Fruit fly (Drosophila melanogaster) whole organism, wandering third instar larva: Measurements from ENCODE around the gene CG5577.

Experiments
- CG32264 ChIP-seq: fragments of 200-800 bp; sonication (Bioruptor generic); optimal IDR thresholded peaks from 2 replicates; lab custom pipeline; 2016; ENCODE audit warnings: missing biosample characterization, missing genetic modification characterization
- HLH106 ChIP-seq: fragments of 200-800 bp; optimal IDR thresholded peaks from 3 replicates; lab custom pipeline; 2019; ENCODE audit warnings: missing biosample characterization, mild to moderate bottlenecking, missing genetic modification characterization, moderate library complexity
- Hr78 ChIP-seq: fragments of >200 bp; optimal IDR thresholded peaks from 2 replicates; lab custom pipeline; 2017; ENCODE audit warnings: missing biosample characterization, missing genetic modification characterization
- Sp1 ChIP-seq: fragments of 200-800 bp; sonication (Bioruptor generic); optimal IDR thresholded peaks from 3 replicates; lab custom pipeline; 2019; ENCODE audit warnings: missing biosample characterization, mild to moderate bottlenecking, missing genetic modification characterization, moderate library complexity
- Vsx2 ChIP-seq: fragments of 200-300, 225-300 bp; sonication (Bioruptor generic); optimal IDR thresholded peaks from 2 replicates; lab custom pipeline; 2018; ENCODE audit warnings: missing biosample characterization, missing genetic modification characterization; ENCODE audit not compliant: partially characterized antibody
- dsf ChIP-seq: sonication (Bioruptor generic); optimal IDR thresholded peaks from 2 replicates; lab custom pipeline; 2016; ENCODE audit warnings: missing biosample characterization, missing genetic modification characterization, borderline replicate concordance
- foxo ChIP-seq, 2 experiments: fragments of 200-800 bp; sonication (Bioruptor generic); optimal IDR thresholded peaks; 2 replicates in 1 of 2; 3 replicates in 1 of 2; lab custom pipeline; 2016 to 2017; ENCODE audit warnings: missing biosample characterization in 2 of 2, missing genetic modification characterization in 2 of 2
- fru ChIP-seq: fragments of 200-800 bp; sonication (Bioruptor generic); optimal IDR thresholded peaks from 3 replicates; lab custom pipeline; 2016; ENCODE audit warnings: missing biosample characterization, mild to moderate bottlenecking, missing genetic modification characterization
- lola ChIP-seq: fragments of >200 bp; optimal IDR thresholded peaks from 2 replicates; lab custom pipeline; 2017; ENCODE audit warnings: missing biosample characterization, missing genetic modification characterization
- psq ChIP-seq: fragments of 200-800 bp; sonication (Bioruptor generic); optimal IDR thresholded peaks from 3 replicates; lab custom pipeline; 2017; ENCODE audit warnings: missing biosample characterization, mild to moderate bottlenecking, missing genetic modification characterization, moderate library complexity
- rgr ChIP-seq: fragments of 200-800 bp; sonication (Bioruptor generic); optimal IDR thresholded peaks from 3 replicates; lab custom pipeline; 2016; ENCODE audit warnings: missing biosample characterization, mild to moderate bottlenecking, missing genetic modification characterization

dm6 chr3L:17820093-17820492, 21.1 kb downstream of the CG5577 start, which contains the start of gene Ir75b:
- TF ChIP-seq fru (GFP tag; lab: Kevin White, UChicago): no peak
- TF ChIP-seq lola (GFP tag; lab: Kevin White, UChicago): no peak
- no peak for TF ChIP-seq CG32264
- TF ChIP-seq Sp1: no peak
- TF ChIP-seq psq (GFP tag; lab: Kevin White, UChicago): no peak
- TF ChIP-seq rgr: no peak
- no peak for TF ChIP-seq HLH106
- TF ChIP-seq Vsx2 (GFP tag; lab: Kevin White, UChicago): no peak
- no peak for TF ChIP-seq dsf (GFP tag; lab: Kevin White, UChicago)
- no peak for TF ChIP-seq foxo (GFP tag; optimal IDR thresholded peaks at IDR 0.05; lab: Kevin White, UChicago)
- TF ChIP-seq Hr78 (GFP tag; lab: Kevin White, UChicago): no peak
